Worm (Caenorhabditis elegans) whole organism, late embryonic: ENCODE measurements around the gene C14A11.6.
A peak's percentile ranks its signal among the peaks of the same experiment; 100 is the strongest.

Experiments used
- T23F11.4 ChIP-seq: fragments of 200-800 bp; sonication (Bioruptor generic); optimal IDR thresholded peaks from 2 replicates; lab custom pipeline; 2018; ENCODE audit warnings: mild to moderate bottlenecking, missing genetic modification characterization, missing compliant biosample characterization
- ahr-1 ChIP-seq: sonication (generic microtip); optimal IDR thresholded peaks from 2 replicates; lab custom pipeline; 2016; ENCODE audit warnings: missing genetic modification characterization, missing compliant biosample characterization
- ceh-14 ChIP-seq: sonication (generic microtip); optimal IDR thresholded peaks from 2 replicates; lab custom pipeline; 2016; ENCODE audit warnings: missing genotype, missing genetic modification characterization, missing compliant biosample characterization
- ceh-22 ChIP-seq: sonication (generic microtip); optimal IDR thresholded peaks from 2 replicates; lab custom pipeline; 2017; ENCODE audit warnings: missing biosample characterization, missing genetic modification characterization
- ceh-31 ChIP-seq: sonication (generic microtip); optimal IDR thresholded peaks from 2 replicates; lab custom pipeline; 2016; ENCODE audit warnings: missing genetic modification characterization, missing compliant biosample characterization
- ceh-34 ChIP-seq: sonication (generic microtip); optimal IDR thresholded peaks from 2 replicates; lab custom pipeline; 2016; ENCODE audit warnings: mild to moderate bottlenecking, missing genetic modification characterization, missing compliant biosample characterization
- ceh-48 ChIP-seq: sonication (generic microtip); optimal IDR thresholded peaks from 2 replicates; lab custom pipeline; 2016; ENCODE audit warnings: missing genetic modification characterization, inconsistent platforms, missing compliant biosample characterization
- ceh-9 ChIP-seq: sonication (generic microtip); optimal IDR thresholded peaks from 2 replicates; lab custom pipeline; 2016; ENCODE audit warnings: mild to moderate bottlenecking, missing genetic modification characterization, inconsistent platforms, missing compliant biosample characterization
- che-1 ChIP-seq: sonication (generic microtip); optimal IDR thresholded peaks from 2 replicates; lab custom pipeline; 2016; ENCODE audit warnings: mild to moderate bottlenecking, missing genetic modification characterization, missing compliant biosample characterization
- dmd-4 ChIP-seq: sonication (generic microtip); optimal IDR thresholded peaks from 2 replicates; lab custom pipeline; 2016; ENCODE audit warnings: borderline replicate concordance, missing genetic modification characterization, missing compliant biosample characterization
- dve-1 ChIP-seq: sonication (generic microtip); optimal IDR thresholded peaks from 2 replicates; lab custom pipeline; 2017; ENCODE audit warnings: antibody characterized with exemption, mild to moderate bottlenecking, missing genetic modification characterization, missing compliant biosample characterization
- elt-2 ChIP-seq: sonication (generic microtip); optimal IDR thresholded peaks from 2 replicates; lab custom pipeline; 2016; ENCODE audit warnings: missing genetic modification reagents, missing genetic modification characterization, missing compliant biosample characterization
- elt-4 ChIP-seq: sonication (generic microtip); optimal IDR thresholded peaks from 2 replicates; lab custom pipeline; 2016; ENCODE audit warnings: missing genetic modification characterization, missing compliant biosample characterization
- ets-4 ChIP-seq: sonication (generic microtip); optimal IDR thresholded peaks from 2 replicates; lab custom pipeline; 2016; ENCODE audit warnings: missing genetic modification characterization, missing compliant biosample characterization
- fax-1 ChIP-seq: sonication (generic microtip); optimal IDR thresholded peaks from 2 replicates; lab custom pipeline; 2016; ENCODE audit warnings: missing genotype, missing genetic modification characterization, missing compliant biosample characterization
- fkh-10 ChIP-seq: fragments of 150-350 bp; optimal IDR thresholded peaks from 2 replicates; lab custom pipeline; 2014; ENCODE audit warnings: missing biosample characterization, missing genetic modification reagents, missing genetic modification characterization
- fkh-6 ChIP-seq: sonication (generic microtip); optimal IDR thresholded peaks from 2 replicates; lab custom pipeline; 2016; ENCODE audit warnings: missing genetic modification characterization, missing compliant biosample characterization
- hlh-15 ChIP-seq: sonication (generic microtip); optimal IDR thresholded peaks from 2 replicates; lab custom pipeline; 2016; ENCODE audit warnings: missing genetic modification characterization, missing compliant biosample characterization
- hlh-30 ChIP-seq: sonication (generic microtip); optimal IDR thresholded peaks from 2 replicates; lab custom pipeline; 2017; ENCODE audit warnings: antibody characterized with exemption, missing genetic modification characterization, missing compliant biosample characterization; ENCODE audit not compliant: insufficient read depth
- lin-11 ChIP-seq: fragments of 200-800 bp; sonication (Bioruptor generic); optimal IDR thresholded peaks from 2 replicates; lab custom pipeline; 2018; ENCODE audit warnings: mild to moderate bottlenecking, missing genetic modification characterization, missing compliant biosample characterization
- madf-2 ChIP-seq: sonication (generic microtip); optimal IDR thresholded peaks from 2 replicates; lab custom pipeline; 2017; ENCODE audit warnings: missing genetic modification characterization, missing compliant biosample characterization
- nfya-1 ChIP-seq: sonication (generic microtip); optimal IDR thresholded peaks from 2 replicates; lab custom pipeline; 2017; ENCODE audit warnings: missing genetic modification characterization, mild to moderate bottlenecking, missing compliant biosample characterization, antibody characterized with exemption, moderate library complexity
- nhr-11 ChIP-seq: fragments of 150-350 bp; optimal IDR thresholded peaks from 2 replicates; lab custom pipeline; 2014; ENCODE audit warnings: missing biosample characterization, missing genetic modification characterization
- npax-4 ChIP-seq: sonication (generic microtip); optimal IDR thresholded peaks from 2 replicates; lab custom pipeline; 2016; ENCODE audit warnings: missing genetic modification characterization, missing compliant biosample characterization
- pha-2 ChIP-seq: sonication (generic microtip); optimal IDR thresholded peaks from 2 replicates; lab custom pipeline; 2017; ENCODE audit warnings: mild to moderate bottlenecking, missing genetic modification characterization, missing compliant biosample characterization
- pqm-1 ChIP-seq: sonication (generic microtip); optimal IDR thresholded peaks from 2 replicates; lab custom pipeline; 2016; ENCODE audit warnings: missing genetic modification characterization, missing compliant biosample characterization
- pros-1 ChIP-seq: fragments of 150-350 bp; optimal IDR thresholded peaks from 2 replicates; lab custom pipeline; 2014; ENCODE audit warnings: missing biosample characterization, missing genetic modification reagents, missing genetic modification characterization
- sdc-2 ChIP-seq: sonication (generic microtip); optimal IDR thresholded peaks from 2 replicates; lab custom pipeline; 2016; ENCODE audit warnings: missing genotype, missing genetic modification characterization, missing compliant biosample characterization
- syd-9 ChIP-seq: sonication (generic microtip); optimal IDR thresholded peaks from 2 replicates; lab custom pipeline; 2016; ENCODE audit warnings: mild to moderate bottlenecking, missing genetic modification characterization, moderate library complexity, missing compliant biosample characterization
- unc-3 ChIP-seq, 2 experiments: fragments of 200-800 bp in 1 of 2; sonication (Bioruptor generic) in 1 of 2; sonication (generic microtip) in 1 of 2; conservative IDR thresholded peaks in 1 of 2; optimal IDR thresholded peaks in 1 of 2; 2 replicates each; pipeline versions ENCODE4 v1.3.6 to Lab custom; 2016 to 2022; ENCODE audit warnings: missing compliant biosample characterization in 2 of 2, missing genetic modification characterization in 2 of 2, missing genetic modification reagents in 1 of 2
- unc-86 ChIP-seq: sonication (generic microtip); optimal IDR thresholded peaks from 2 replicates; lab custom pipeline; 2016; ENCODE audit warnings: missing genetic modification characterization, missing compliant biosample characterization
- zip-5 ChIP-seq: sonication (generic microtip); optimal IDR thresholded peaks from 2 replicates; lab custom pipeline; 2016; ENCODE audit warnings: missing genetic modification characterization, missing compliant biosample characterization

The C14A11.6 gene

ce11 chrX:2814097-2814720 is at the start of gene C14A11.6:
TSS of gene C14A11.6 (minus strand) at chrX:2814147.
- TF ChIP-seq ceh-48 (tag; lab: Kevin White, UChicago): peak; percentile 53
- TF ChIP-seq pqm-1 (tag; lab: Kevin White, UChicago): no peak

- TF ChIP-seq che-1 (tag; lab: Kevin White, UChicago): no peak
- no peak for TF ChIP-seq fax-1 (tag; lab: Kevin White, UChicago)
- no peak for TF ChIP-seq ceh-34 (tag; lab: Kevin White, UChicago)
- no peak for TF ChIP-seq fkh-10 (GFP tag; lab: Kevin White, UChicago)
- no peak for TF ChIP-seq sdc-2 (tag; lab: Kevin White, UChicago)
- no peak for TF ChIP-seq zip-5 (tag; lab: Kevin White, UChicago)
- TF ChIP-seq dmd-4 (tag; lab: Kevin White, UChicago): no peak
These were observed 48.4 kb upstream of the C14A11.6 start, which contains the start of gene comt-1 for ce11 chrX:2862372-2862771. TSS of gene comt-1 (minus strand) at chrX:2862472.

- TF ChIP-seq sdc-2 (tag; lab: Kevin White, UChicago) (no peak), syd-9 (tag; lab: Kevin White, UChicago) (no peak), ceh-14 (tag; lab: Kevin White, UChicago) (no peak), nhr-11 (tag; lab: Kevin White, UChicago) (no peak), ceh-22 (tag; lab: Kevin White, UChicago) (no peak), hlh-30 (peak; percentile 30)
These were observed 44.4 kb upstream of the C14A11.6 start for ce11 chrX:2858380-2858779.

ce11 chrX:2857070-2857825 is 43.3 kb upstream of the C14A11.6 start, which contains the start of gene tra-4:
TSS of gene tra-4 (minus strand) at chrX:2857603.
- peak; percentile 17 for TF ChIP-seq ceh-31 (tag; lab: Kevin White, UChicago)
- no peak for TF ChIP-seq npax-4 (tag; lab: Kevin White, UChicago)
- no peak for TF ChIP-seq ceh-14 (tag; lab: Kevin White, UChicago)

- TF ChIP-seq T23F11.4 (GFP tag; lab: Kevin White, UChicago) (no peak), ceh-9 (tag; lab: Kevin White, UChicago) (no peak), ahr-1 (tag; lab: Kevin White, UChicago) (no peak), elt-2 (no peak), fkh-10 (GFP tag; lab: Kevin White, UChicago) (no peak), pros-1 (tag; lab: Kevin White, UChicago) (no peak), pha-2 (tag; lab: Kevin White, UChicago) (no peak), unc-86 (tag; lab: Kevin White, UChicago) (no peak), elt-4 (tag; lab: Kevin White, UChicago) (no peak), ets-4 (tag; lab: Kevin White, UChicago) (no peak), syd-9 (tag; lab: Kevin White, UChicago) (no peak), hlh-15 (tag; lab: Kevin White, UChicago) (no peak), fkh-6 (tag; lab: Kevin White, UChicago) (no peak), dve-1 (tag; lab: Kevin White, UChicago) (no peak), madf-2 (no peak), nfya-1 (no peak), unc-3 (GFP tag; conservative IDR thresholded peaks at IDR 0.05; lab: Robert Waterston, UW) (no peak), unc-3 (tag; optimal IDR thresholded peaks at IDR 0.05; lab: Kevin White, UChicago) (no peak), lin-11 (no peak), ceh-14 (tag; lab: Kevin White, UChicago) (no peak), ceh-34 (tag; lab: Kevin White, UChicago) (no peak)
These were observed 40.0 kb upstream of the C14A11.6 start for ce11 chrX:2853963-2854362.
